Worm (Caenorhabditis elegans): ENCODE data around the gene Y42G9A.1.

Y42G9A.1 gene

ce11 chrIII:6137431-6137830, 12.3 kb upstream of the Y42G9A.1 start:
- TF ChIP-seq mxl-3 (GFP tag; optimal IDR thresholded peaks at IDR 0.05) = peak; percentile 4
- TF ChIP-seq zfp-2 (tag; optimal IDR thresholded peaks at IDR 0.05) = no peak
- TF ChIP-seq zag-1 (tag; optimal IDR thresholded peaks at IDR 0.05) = peak; percentile 40
- TF ChIP-seq lin-1 (GFP tag; IDR thresholded peaks at IDR 0.05) = no peak
- TF ChIP-seq unc-39 (tag; optimal IDR thresholded peaks at IDR 0.05) = no peak
- TF ChIP-seq fkh-10 (GFP tag; optimal IDR thresholded peaks at IDR 0.05) = peak; percentile 86
- no peak for TF ChIP-seq nhr-28 (tag; optimal IDR thresholded peaks at IDR 0.05)
- no peak for TF ChIP-seq aly-2 (tag; optimal IDR thresholded peaks at IDR 0.05)
- no peak for TF ChIP-seq sdz-12 (GFP tag; optimal IDR thresholded peaks at IDR 0.05)
- no peak for TF ChIP-seq dpl-1 (GFP tag; optimal IDR thresholded peaks at IDR 0.05)
- TF ChIP-seq ceh-44 (GFP tag; IDR thresholded peaks at IDR 0.05) = no peak
- TF ChIP-seq php-3 (GFP tag; IDR thresholded peaks at IDR 0.05) = no peak
- no peak for TF ChIP-seq nhr-25 (tag; optimal IDR thresholded peaks at IDR 0.05; ENCODE audit: borderline replicate concordance, insufficient read depth)
- no peak for TF ChIP-seq snpc-1.2 (GFP tag; IDR thresholded peaks at IDR 0.05)
- peak; percentile 72; the same call in 1 of the 2 replicates for TF ChIP-seq tra-1 (GFP tag; IDR thresholded peaks at IDR 0.05)
- no peak for TF ChIP-seq attf-4 (tag; optimal IDR thresholded peaks at IDR 0.05)
- no peak for TF ChIP-seq lim-7 (GFP tag; IDR thresholded peaks at IDR 0.05)
- peak in 1 of 2 experiments; percentile 90 for TF ChIP-seq unc-62 (GFP tag; optimal IDR thresholded peaks at IDR 0.05 in 1 of 2)
- no peak for TF ChIP-seq unc-62 (tag; optimal IDR thresholded peaks at IDR 0.05)
- no peak for TF ChIP-seq T26A8.4 (GFP tag; IDR thresholded peaks at IDR 0.05)
- no peak for TF ChIP-seq ZK337.2 (GFP tag; IDR thresholded peaks at IDR 0.05)
- no peak for TF ChIP-seq arid-1 (GFP tag; conservative IDR thresholded peaks at IDR 0.05)
- peak; percentile 61 for TF ChIP-seq hlh-11 (tag; optimal IDR thresholded peaks at IDR 0.05)
- TF ChIP-seq ceh-20 (GFP tag; IDR thresholded peaks at IDR 0.05) = 0 out of 2 replicates have a peak, but pooled peaks have one; percentile 51
- peak; percentile 10 for TF ChIP-seq nhr-48 (tag; optimal IDR thresholded peaks at IDR 0.05)
- no peak for TF ChIP-seq mdt-29 (GFP tag; IDR thresholded peaks at IDR 0.05)
- peak; percentile 75 for TF ChIP-seq set-16 (GFP tag; IDR thresholded peaks at IDR 0.05)
- no peak for TF ChIP-seq nhr-6 (tag; optimal IDR thresholded peaks at IDR 0.05)
- TF ChIP-seq nhr-11 (tag; optimal IDR thresholded peaks at IDR 0.05) = no peak
- no peak for TF ChIP-seq pqm-1 (tag; optimal IDR thresholded peaks at IDR 0.05)
- peak; percentile 5 for TF ChIP-seq lin-13 (GFP tag; optimal IDR thresholded peaks at IDR 0.05)
- TF ChIP-seq mxl-2 (GFP tag; conservative IDR thresholded peaks at IDR 0.05) = no peak
- TF ChIP-seq mes-2 (tag; optimal IDR thresholded peaks at IDR 0.05; ENCODE audit: poor library complexity, severe bottlenecking) = peak; percentile 58
- no peak for TF ChIP-seq spr-1 (tag; optimal IDR thresholded peaks at IDR 0.05)
- TF ChIP-seq nhr-10 (tag; optimal IDR thresholded peaks at IDR 0.05) = no peak
- no peak for TF ChIP-seq ztf-11 (tag; optimal IDR thresholded peaks at IDR 0.05)
- TF ChIP-seq ceh-62 (tag; optimal IDR thresholded peaks at IDR 0.05) = no peak
- no peak for TF ChIP-seq pha-4 (GFP tag; IDR thresholded peaks at IDR 0.05)
- no peak for TF ChIP-seq pha-4 (tag; optimal IDR thresholded peaks at IDR 0.05)
- TF ChIP-seq dmd-9 (GFP tag; IDR thresholded peaks at IDR 0.05) = 0 out of 2 replicates have a peak, but pooled peaks have one; percentile 4
- peak; percentile 10 for TF ChIP-seq ces-1 (GFP tag; optimal IDR thresholded peaks at IDR 0.05)
- peak; percentile 49 for TF ChIP-seq dmd-6 (GFP tag; IDR thresholded peaks at IDR 0.05)
- peak; percentile 82 for TF ChIP-seq egl-43 (GFP tag; IDR thresholded peaks at IDR 0.05)
- TF ChIP-seq lsy-2 (tag; optimal IDR thresholded peaks at IDR 0.05) = peak; percentile 60 to 77
- TF ChIP-seq zip-2 (tag; optimal IDR thresholded peaks at IDR 0.05) = no peak
- TF ChIP-seq Y75B8A.6 (GFP tag; IDR thresholded peaks at IDR 0.05) = no peak
- peak; percentile 85 for TF ChIP-seq aha-1 (tag)
- peak in 1 of 2 experiments; percentile 61 for TF ChIP-seq hif-1 (tag; optimal IDR thresholded peaks at IDR 0.05)
- peak; percentile 80 for TF ChIP-seq rbr-2 (tag; optimal IDR thresholded peaks at IDR 0.05)
- peak; percentile 79 for TF ChIP-seq mep-1 (tag; optimal IDR thresholded peaks at IDR 0.05)
- TF ChIP-seq lin-39 (tag; optimal IDR thresholded peaks at IDR 0.05) = no peak
- TF ChIP-seq hlh-30 (tag; optimal IDR thresholded peaks at IDR 0.05; ENCODE audit: insufficient read depth) = peak; percentile 62

All from whole organism, L4 larva.